Worm (Caenorhabditis elegans) whole organism, L1 larva: ENCODE data around the gene znf-598.

Experiments used
- C04F5.9 ChIP-seq: sonication (generic microtip); optimal IDR thresholded peaks from 2 replicates; lab custom pipeline; 2016; ENCODE audit warnings: missing genetic modification characterization, missing compliant biosample characterization
- C34B4.2 ChIP-seq: sonication (generic microtip); optimal IDR thresholded peaks from 2 replicates; lab custom pipeline; 2017; ENCODE audit warnings: mild to moderate bottlenecking, missing genetic modification characterization, missing compliant biosample characterization
- F16B12.6 ChIP-seq: fragments of 150-350 bp; optimal IDR thresholded peaks from 2 replicates; lab custom pipeline; 2014; ENCODE audit warnings: missing biosample characterization, missing genetic modification characterization
- Y116A8C.19 ChIP-seq: sonication (generic microtip); optimal IDR thresholded peaks from 2 replicates; lab custom pipeline; 2016; ENCODE audit warnings: missing compliant biosample characterization, missing genetic modification characterization, borderline replicate concordance
- aha-1 ChIP-seq: fragments of 150-350 bp; optimal IDR thresholded peaks from 2 replicates; lab custom pipeline; 2014; ENCODE audit warnings: missing biosample characterization, missing genetic modification characterization
- aly-2 ChIP-seq: fragments of 150-350 bp; optimal IDR thresholded peaks from 2 replicates; lab custom pipeline; 2014; ENCODE audit warnings: missing biosample characterization, missing genetic modification characterization
- blmp-1 ChIP-seq: fragments of 150-350 bp; optimal IDR thresholded peaks from 2 replicates; lab custom pipeline; 2014; ENCODE audit warnings: missing biosample characterization, missing genetic modification characterization
- ceh-63 ChIP-seq: fragments of 200-800 bp; sonication (Bioruptor generic); optimal IDR thresholded peaks from 2 replicates; lab custom pipeline; 2018; ENCODE audit warnings: mild to moderate bottlenecking, missing genetic modification characterization, missing compliant biosample characterization
- ceh-8 ChIP-seq: fragments of 200-800 bp; sonication (Bioruptor generic); optimal IDR thresholded peaks from 2 replicates; lab custom pipeline; 2018; ENCODE audit warnings: mild to moderate bottlenecking, missing genetic modification characterization, moderate library complexity, missing compliant biosample characterization
- dsc-1 ChIP-seq: sonication (generic microtip); optimal IDR thresholded peaks from 2 replicates; lab custom pipeline; 2016; ENCODE audit warnings: mild to moderate bottlenecking, missing genetic modification characterization, missing compliant biosample characterization
- efl-1 ChIP-seq, 4 experiments: fragments of 150-350 bp; optimal IDR thresholded peaks in 3 of 4; peaks in 1 of 4; 1 replicate in 1 of 4; 2 replicates in 3 of 4; lab custom pipeline; 2014; ENCODE audit warnings: missing biosample characterization in 2 of 4, missing genetic modification characterization in 2 of 4, missing genetic modification reagents in 2 of 4
- egl-13 ChIP-seq: sonication (generic microtip); optimal IDR thresholded peaks from 2 replicates; lab custom pipeline; 2016; ENCODE audit warnings: missing genotype, missing genetic modification reagents, missing genetic modification characterization, missing compliant biosample characterization
- egl-27 ChIP-seq, 2 experiments: fragments of 150-350 bp in 1 of 2; sonication (generic microtip); optimal IDR thresholded peaks; 3 replicates each; lab custom pipeline; 2017 to 2018; ENCODE audit warnings: missing biosample characterization in 2 of 2, missing genetic modification characterization in 2 of 2, missing genetic modification reagents in 2 of 2
- ets-5 ChIP-seq: fragments of 200-800 bp; sonication (Bioruptor generic); IDR thresholded peaks from 2 replicates; pipeline ENCODE4 v1.3.6; 2022; ENCODE audit warnings: missing genetic modification characterization, missing compliant biosample characterization
- fkh-8 ChIP-seq: sonication (generic microtip); optimal IDR thresholded peaks from 2 replicates; lab custom pipeline; 2016; ENCODE audit warnings: mild to moderate bottlenecking, missing genetic modification characterization, missing compliant biosample characterization
- grh-1 ChIP-seq: fragments of 200-800 bp; sonication (Bioruptor generic); IDR thresholded peaks from 2 replicates; pipeline ENCODE4 v1.3.6; 2022; ENCODE audit warnings: missing genetic modification reagents, missing genetic modification characterization, missing compliant biosample characterization
- hlh-17 ChIP-seq: fragments of 200-800 bp; sonication (Bioruptor generic); optimal IDR thresholded peaks from 2 replicates; lab custom pipeline; 2018; ENCODE audit warnings: missing genetic modification characterization, mild to moderate bottlenecking, missing compliant biosample characterization, moderate library complexity, borderline replicate concordance
- irx-1 ChIP-seq: sonication (generic microtip); optimal IDR thresholded peaks from 2 replicates; lab custom pipeline; 2016; ENCODE audit warnings: missing genetic modification characterization, missing compliant biosample characterization
- isw-1 ChIP-seq: fragments of 200-800 bp; sonication (Bioruptor generic); IDR thresholded peaks from 2 replicates; pipeline ENCODE4 v1.3.6; 2022; ENCODE audit warnings: missing genetic modification characterization, missing compliant biosample characterization
- lin-13 ChIP-seq: fragments of 150-350 bp; optimal IDR thresholded peaks from 2 replicates; lab custom pipeline; 2014; ENCODE audit warnings: missing biosample characterization, missing genetic modification reagents, missing genetic modification characterization
- lin-14 ChIP-seq: fragments of 200-800 bp; sonication (Bioruptor generic); optimal IDR thresholded peaks from 2 replicates; lab custom pipeline; 2018; ENCODE audit warnings: mild to moderate bottlenecking, missing genetic modification characterization, moderate library complexity, missing compliant biosample characterization
- lin-15B ChIP-seq: fragments of 150-350 bp; sonication (generic microtip); optimal IDR thresholded peaks from 3 replicates; lab custom pipeline; 2014; ENCODE audit warnings: missing biosample characterization, missing genetic modification characterization
- lin-39 ChIP-seq: fragments of 150-350 bp; optimal IDR thresholded peaks from 2 replicates; lab custom pipeline; 2014; ENCODE audit warnings: missing biosample characterization, missing genetic modification reagents, missing genetic modification characterization
- lir-3 ChIP-seq: sonication (generic microtip); optimal IDR thresholded peaks from 2 replicates; lab custom pipeline; 2016; ENCODE audit warnings: mild to moderate bottlenecking, missing genetic modification characterization, moderate library complexity, missing compliant biosample characterization; ENCODE audit not compliant: poor library complexity
- lsy-2 ChIP-seq, 2 experiments: fragments of 150-350 bp; optimal IDR thresholded peaks; 2 replicates each; lab custom pipeline; 2014; ENCODE audit warnings: missing biosample characterization in 2 of 2, missing genetic modification characterization in 2 of 2
- mab-9 ChIP-seq: fragments of 200-800 bp; sonication (Bioruptor generic); IDR thresholded peaks from 2 replicates; pipeline ENCODE4 v1.3.6; 2022; ENCODE audit warnings: missing genetic modification reagents, missing genetic modification characterization, missing compliant biosample characterization
- nhr-11 ChIP-seq: fragments of 150-350 bp; optimal IDR thresholded peaks from 2 replicates; lab custom pipeline; 2014; ENCODE audit warnings: missing biosample characterization, missing genetic modification characterization
- nhr-12 ChIP-seq: sonication (generic microtip); optimal IDR thresholded peaks from 2 replicates; lab custom pipeline; 2017; ENCODE audit warnings: missing biosample characterization, missing genetic modification characterization
- nhr-19 ChIP-seq: fragments of 200-800 bp; sonication (Bioruptor generic); conservative IDR thresholded peaks from 2 replicates; pipeline ENCODE4 v1.3.6; 2022; ENCODE audit warnings: missing genetic modification characterization, missing compliant biosample characterization
- nhr-20 ChIP-seq: sonication (generic microtip); optimal IDR thresholded peaks from 2 replicates; lab custom pipeline; 2016; ENCODE audit warnings: mild to moderate bottlenecking, missing genetic modification characterization, missing compliant biosample characterization
- nhr-28 ChIP-seq: fragments of 150-350 bp; optimal IDR thresholded peaks from 2 replicates; lab custom pipeline; 2014; ENCODE audit warnings: missing biosample characterization, missing genetic modification characterization
- nhr-47 ChIP-seq: sonication (generic microtip); optimal IDR thresholded peaks from 2 replicates; lab custom pipeline; 2016; ENCODE audit warnings: mild to moderate bottlenecking, missing genetic modification characterization, moderate library complexity, missing compliant biosample characterization
- nhr-76 ChIP-seq: sonication (generic microtip); optimal IDR thresholded peaks from 2 replicates; lab custom pipeline; 2017; ENCODE audit warnings: missing biosample characterization, missing genetic modification characterization
- nhr-77 ChIP-seq: fragments of 150-350 bp; optimal IDR thresholded peaks from 2 replicates; lab custom pipeline; 2014; ENCODE audit warnings: missing biosample characterization, missing genetic modification characterization
- nhr-84 ChIP-seq: sonication (generic microtip); optimal IDR thresholded peaks from 2 replicates; lab custom pipeline; 2017; ENCODE audit warnings: missing biosample characterization, missing genetic modification characterization
- nhr-85 ChIP-seq: sonication (generic microtip); peaks from one replicate; lab custom pipeline; 2016; ENCODE audit warnings: missing genetic modification characterization, inconsistent platforms, missing compliant biosample characterization
- nhr-90 ChIP-seq: sonication (generic microtip); optimal IDR thresholded peaks from 2 replicates; lab custom pipeline; 2016; ENCODE audit warnings: mild to moderate bottlenecking, missing genetic modification characterization, missing compliant biosample characterization; ENCODE audit not compliant: poor library complexity
- pqm-1 ChIP-seq: sonication (generic microtip); optimal IDR thresholded peaks from 3 replicates; lab custom pipeline; 2017; ENCODE audit warnings: missing biosample characterization, missing genetic modification characterization
- skn-1 ChIP-seq: fragments of 150-350 bp; optimal IDR thresholded peaks from 2 replicates; lab custom pipeline; 2014; ENCODE audit warnings: missing biosample characterization, missing genetic modification characterization
- snpc-4 ChIP-seq: fragments of 150-350 bp; optimal IDR thresholded peaks from 2 replicates; lab custom pipeline; 2014; ENCODE audit warnings: missing biosample characterization, missing genetic modification characterization
- snu-23 ChIP-seq: sonication (generic microtip); optimal IDR thresholded peaks from 2 replicates; lab custom pipeline; 2016; ENCODE audit warnings: missing genetic modification characterization, missing compliant biosample characterization
- sox-4 ChIP-seq: sonication (generic microtip); optimal IDR thresholded peaks from 2 replicates; lab custom pipeline; 2016; ENCODE audit warnings: missing genetic modification characterization, missing compliant biosample characterization
- sptf-1 ChIP-seq: fragments of 150-350 bp; optimal IDR thresholded peaks from 2 replicates; lab custom pipeline; 2014; ENCODE audit warnings: missing biosample characterization, missing genetic modification characterization
- swsn-7 ChIP-seq: sonication (generic microtip); optimal IDR thresholded peaks from 2 replicates; lab custom pipeline; 2016; ENCODE audit warnings: missing genetic modification characterization, missing compliant biosample characterization
- tlp-1 ChIP-seq: fragments of 150-350 bp; optimal IDR thresholded peaks from 2 replicates; lab custom pipeline; 2014; ENCODE audit warnings: missing biosample characterization, missing genetic modification characterization
- unc-130 ChIP-seq: fragments of 150-350 bp; optimal IDR thresholded peaks from 2 replicates; lab custom pipeline; 2017; ENCODE audit warnings: missing biosample characterization, missing genetic modification characterization, inconsistent platforms
- unc-30 ChIP-seq: sonication (generic microtip); optimal IDR thresholded peaks from 2 replicates; lab custom pipeline; 2017; ENCODE audit warnings: missing biosample characterization, missing genetic modification characterization
- unc-62 ChIP-seq: fragments of 150-350 bp; optimal IDR thresholded peaks from 2 replicates; lab custom pipeline; 2014; ENCODE audit warnings: missing biosample characterization, missing genetic modification reagents, missing genetic modification characterization
- unc-98 ChIP-seq: fragments of 200-800 bp; sonication (Bioruptor generic); IDR thresholded peaks from 2 replicates; pipeline ENCODE4 v1.3.6; 2022; ENCODE audit warnings: missing genetic modification characterization, missing compliant biosample characterization
- vab-15 ChIP-seq: sonication (generic microtip); optimal IDR thresholded peaks from 2 replicates; lab custom pipeline; 2017; ENCODE audit warnings: missing genotype, mild to moderate bottlenecking, missing genetic modification characterization, missing compliant biosample characterization
- zip-4 ChIP-seq: fragments of 200-800 bp; sonication (Bioruptor generic); optimal IDR thresholded peaks from 2 replicates; lab custom pipeline; 2018; ENCODE audit warnings: mild to moderate bottlenecking, missing genetic modification characterization, moderate library complexity, missing compliant biosample characterization

Gene znf-598

DNA sequence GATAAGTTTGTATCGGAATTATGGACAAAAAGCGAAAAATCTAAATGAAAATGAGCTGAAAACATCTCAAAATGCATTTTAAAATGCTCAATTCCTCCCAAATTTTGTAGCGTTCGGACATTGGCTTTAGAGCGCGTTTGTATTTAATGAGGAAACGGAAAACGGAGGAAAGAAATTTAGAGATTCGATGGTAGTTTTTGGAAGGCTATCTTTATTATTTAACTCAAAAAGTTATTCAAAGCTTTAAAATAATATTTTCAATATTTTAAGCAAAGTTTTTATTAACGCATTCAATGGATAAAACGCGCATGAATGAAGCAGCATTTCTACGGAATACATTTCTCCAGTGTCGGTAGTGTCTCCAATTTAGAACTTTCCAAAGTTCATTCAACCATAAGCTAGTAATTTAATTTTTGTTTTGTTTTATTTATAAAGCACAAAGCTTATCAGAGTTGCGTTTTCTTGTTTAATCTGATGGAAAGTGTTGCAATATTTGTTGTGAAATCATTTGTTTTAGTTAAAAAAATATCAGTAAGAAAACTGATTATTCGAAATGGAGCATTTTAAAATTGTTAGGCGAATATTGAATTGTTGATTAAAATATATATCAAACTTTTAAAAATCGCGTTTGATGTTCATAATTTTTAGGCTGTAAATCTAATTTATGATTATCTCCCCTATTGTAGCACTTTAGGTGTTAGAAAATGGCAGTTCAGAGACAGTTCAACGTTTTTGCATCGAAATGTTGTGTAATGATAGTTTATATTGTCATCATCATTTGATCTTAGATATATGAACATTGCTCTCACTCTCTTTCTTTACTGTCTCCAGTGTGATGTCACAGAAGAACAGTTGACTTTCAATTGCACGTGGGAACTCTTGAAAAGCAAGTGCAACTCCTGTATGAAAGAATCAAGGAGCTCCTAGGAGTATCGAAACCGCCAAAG, 47.3 kb downstream of the znf-598 start (continued):
- TF ChIP-seq grh-1 (GFP tag; lab: Robert Waterston, UW) (no peak), Y116A8C.19 (tag; lab: Kevin White, UChicago) (no peak), snpc-4 (tag; lab: Kevin White, UChicago) (peak; percentile 66), C34B4.2 (tag; lab: Kevin White, UChicago) (no peak), nhr-11 (tag; lab: Kevin White, UChicago) (peak; percentile 23), lsy-2 (tag; optimal IDR thresholded peaks at IDR 0.05; lab: Kevin White, UChicago) (peak; percentile 71 to 91), aly-2 (tag; lab: Kevin White, UChicago) (peak; percentile 12), nhr-77 (peak; percentile 37), swsn-7 (tag; lab: Kevin White, UChicago) (peak; percentile 73), pqm-1 (tag; lab: Kevin White, UChicago) (no peak), ets-5 (GFP tag; lab: Robert Waterston, UW) (no peak), hlh-17 (GFP tag; lab: Kevin White, UChicago) (no peak), irx-1 (tag; lab: Kevin White, UChicago) (peak; percentile 66), skn-1 (peak; percentile 77), F16B12.6 (tag; lab: Kevin White, UChicago) (peak; percentile 31), sptf-1 (tag; lab: Kevin White, UChicago) (no peak), ceh-8 (GFP tag; lab: Kevin White, UChicago) (peak; percentile 17), mab-9 (GFP tag; lab: Robert Waterston, UW) (no peak), nhr-19 (peak; percentile 56), ceh-63 (GFP tag; lab: Kevin White, UChicago) (no peak), C04F5.9 (tag; lab: Kevin White, UChicago) (peak; percentile 67), unc-30 (tag; lab: Kevin White, UChicago) (no peak), tlp-1 (no peak), snu-23 (GFP tag; lab: Kevin White, UChicago) (peak; percentile 79), aha-1 (no peak), efl-1 (optimal IDR thresholded peaks at IDR 0.05; lab: Kevin White, UChicago) (peak; percentile 67 to 68), efl-1 (GFP tag; optimal IDR thresholded peaks at IDR 0.05 in 1 of 2; lab: Kevin White, UChicago) (peak; percentile 58 to 79), nhr-28 (no peak), egl-13 (tag; lab: Kevin White, UChicago) (peak; percentile 65), nhr-20 (peak; percentile 79), zip-4 (GFP tag; lab: Kevin White, UChicago) (no peak), isw-1 (peak; percentile 76), lin-14 (GFP tag; lab: Kevin White, UChicago) (peak; percentile 94), lin-39 (tag; lab: Kevin White, UChicago) (no peak), fkh-8 (tag; lab: Kevin White, UChicago) (peak; percentile 89), lin-13 (peak; percentile 54), blmp-1 (tag; lab: Kevin White, UChicago) (peak; percentile 55), nhr-76 (tag; lab: Kevin White, UChicago) (no peak), unc-62 (GFP tag; lab: Kevin White, UChicago) (no peak), vab-15 (tag; lab: Kevin White, UChicago) (peak; percentile 65), nhr-85 (tag; lab: Kevin White, UChicago) (peak; percentile 85), unc-130 (tag; lab: Kevin White, UChicago) (peak; percentile 37), unc-98 (peak; percentile 88), nhr-84 (tag; lab: Kevin White, UChicago) (no peak), egl-27 (tag; optimal IDR thresholded peaks at IDR 0.05; lab: Kevin White, UChicago) (no peak), nhr-90 (tag; lab: Kevin White, UChicago) (peak; percentile 80), dsc-1 (peak; percentile 75), lin-15B (tag; lab: Kevin White, UChicago) (peak; percentile 70), sox-4 (tag; lab: Kevin White, UChicago) (peak; percentile 75), nhr-47 (tag; lab: Kevin White, UChicago) (peak; percentile 84), nhr-12 (tag; lab: Kevin White, UChicago) (no peak), lir-3 (tag; lab: Kevin White, UChicago) (peak; percentile 83)
